Worm (Caenorhabditis elegans) whole organism, L2 larva: ENCODE measurements around the gene wrt-9.

Experiments
- C34F6.9 ChIP-seq: fragments of 150-350 bp; optimal IDR thresholded peaks from 2 replicates; lab custom pipeline; 2014; ENCODE audit warnings: missing biosample characterization, missing genetic modification characterization
- F13H6.1 ChIP-seq: sonication (generic microtip); optimal IDR thresholded peaks from 2 replicates; lab custom pipeline; 2016; ENCODE audit warnings: missing genetic modification characterization, missing compliant biosample characterization
- R02D3.7 ChIP-seq: fragments of 150-350 bp; optimal IDR thresholded peaks from 2 replicates; lab custom pipeline; 2014; ENCODE audit warnings: missing biosample characterization, missing genetic modification characterization
- Y55F3AM.14 ChIP-seq: fragments of 200-800 bp; sonication (Bioruptor generic); optimal IDR thresholded peaks from 2 replicates; lab custom pipeline; 2018; ENCODE audit warnings: mild to moderate bottlenecking, missing genetic modification characterization, missing compliant biosample characterization
- ZK546.5 ChIP-seq: sonication (generic microtip); optimal IDR thresholded peaks from 2 replicates; lab custom pipeline; 2017; ENCODE audit warnings: missing biosample characterization, missing genetic modification characterization
- alr-1 ChIP-seq: fragments of 150-350 bp; optimal IDR thresholded peaks from 2 replicates; lab custom pipeline; 2014; ENCODE audit warnings: missing biosample characterization, missing genetic modification characterization
- aly-2 ChIP-seq: fragments of 150-350 bp; optimal IDR thresholded peaks from 2 replicates; lab custom pipeline; 2014; ENCODE audit warnings: missing biosample characterization, missing genetic modification characterization
- ama-1 ChIP-seq: fragments of 150-350 bp; optimal IDR thresholded peaks from 2 replicates; lab custom pipeline; 2018; ENCODE audit warnings: inconsistent platforms
- blmp-1 ChIP-seq: sonication (generic microtip); optimal IDR thresholded peaks from 2 replicates; lab custom pipeline; 2017; ENCODE audit warnings: missing genetic modification characterization, mild to moderate bottlenecking, missing compliant biosample characterization, antibody characterized with exemption, moderate library complexity; ENCODE audit not compliant: insufficient read depth
- ceh-16 ChIP-seq: fragments of 150-350 bp; optimal IDR thresholded peaks from 2 replicates; lab custom pipeline; 2014; ENCODE audit warnings: missing biosample characterization, missing genetic modification characterization
- ceh-82 ChIP-seq: fragments of 150-350 bp; optimal IDR thresholded peaks from 2 replicates; lab custom pipeline; 2014; ENCODE audit warnings: missing biosample characterization, missing genetic modification characterization
- crh-2 ChIP-seq: sonication (generic microtip); optimal IDR thresholded peaks from 2 replicates; lab custom pipeline; 2017; ENCODE audit warnings: missing biosample characterization, missing genetic modification characterization
- egl-27 ChIP-seq: sonication (generic microtip); optimal IDR thresholded peaks from 3 replicates; lab custom pipeline; 2017; ENCODE audit warnings: missing biosample characterization, missing genetic modification reagents, missing genetic modification characterization
- elt-1 ChIP-seq: fragments of 150-350 bp; optimal IDR thresholded peaks from 2 replicates; lab custom pipeline; 2014; ENCODE audit warnings: missing biosample characterization, missing genetic modification characterization
- elt-3 ChIP-seq: sonication (generic microtip); optimal IDR thresholded peaks from 2 replicates; lab custom pipeline; 2017; ENCODE audit warnings: missing biosample characterization, missing genetic modification characterization
- fos-1 ChIP-seq: fragments of 150-350 bp; optimal IDR thresholded peaks from 2 replicates; lab custom pipeline; 2014; ENCODE audit warnings: missing biosample characterization, missing genetic modification characterization
- gmeb-1 ChIP-seq: fragments of 150-350 bp; optimal IDR thresholded peaks from 2 replicates; lab custom pipeline; 2014; ENCODE audit warnings: missing biosample characterization, missing genetic modification characterization
- lin-13 ChIP-seq: fragments of 150-350 bp; optimal IDR thresholded peaks from 2 replicates; lab custom pipeline; 2014; ENCODE audit warnings: missing biosample characterization, missing genetic modification reagents, missing genetic modification characterization
- lin-39 ChIP-seq: fragments of 150-350 bp; optimal IDR thresholded peaks from 2 replicates; lab custom pipeline; 2014; ENCODE audit warnings: missing biosample characterization, missing genetic modification reagents, missing genetic modification characterization
- lsy-2 ChIP-seq, 2 experiments: fragments of 150-350 bp in 1 of 2; sonication (generic microtip) in 1 of 2; optimal IDR thresholded peaks; 2 replicates each; lab custom pipeline; 2014 to 2017; ENCODE audit warnings: missing biosample characterization in 2 of 2, missing genetic modification characterization in 2 of 2
- mab-5 ChIP-seq: fragments of 150-350 bp; optimal IDR thresholded peaks from 2 replicates; lab custom pipeline; 2014; ENCODE audit warnings: missing biosample characterization, missing genetic modification characterization
- mbf-1 ChIP-seq: sonication (generic microtip); optimal IDR thresholded peaks from 2 replicates; lab custom pipeline; 2017; ENCODE audit warnings: missing biosample characterization, missing genetic modification characterization
- mdl-1 ChIP-seq, 2 experiments: fragments of 150-350 bp in 1 of 2; sonication (generic microtip) in 1 of 2; optimal IDR thresholded peaks; 2 replicates each; lab custom pipeline; 2017; ENCODE audit warnings: missing biosample characterization in 2 of 2, missing genetic modification characterization in 2 of 2
- nhr-10 ChIP-seq: sonication (generic microtip); optimal IDR thresholded peaks from 2 replicates; lab custom pipeline; 2017; ENCODE audit warnings: missing biosample characterization, missing genetic modification characterization
- nhr-11 ChIP-seq: fragments of 150-350 bp; optimal IDR thresholded peaks from 2 replicates; lab custom pipeline; 2014; ENCODE audit warnings: missing biosample characterization, missing genetic modification characterization
- nhr-12 ChIP-seq: fragments of 150-350 bp; optimal IDR thresholded peaks from 2 replicates; lab custom pipeline; 2014; ENCODE audit warnings: missing biosample characterization, missing genetic modification characterization
- nhr-129 ChIP-seq: fragments of 150-350 bp; optimal IDR thresholded peaks from 2 replicates; lab custom pipeline; 2014; ENCODE audit warnings: missing biosample characterization, missing genetic modification characterization
- nhr-21 ChIP-seq: fragments of 150-350 bp; optimal IDR thresholded peaks from 2 replicates; lab custom pipeline; 2014; ENCODE audit warnings: missing biosample characterization, missing genetic modification characterization
- nhr-23 ChIP-seq: fragments of 150-350 bp; optimal IDR thresholded peaks from 2 replicates; lab custom pipeline; 2014; ENCODE audit warnings: missing biosample characterization, missing genetic modification reagents, missing genetic modification characterization
- nhr-25 ChIP-seq: fragments of 150-350 bp; sonication (generic microtip); optimal IDR thresholded peaks from 3 replicates; lab custom pipeline; 2014; ENCODE audit warnings: missing biosample characterization, missing genetic modification characterization
- nhr-6 ChIP-seq: fragments of 150-350 bp; optimal IDR thresholded peaks from 2 replicates; lab custom pipeline; 2014; ENCODE audit warnings: missing biosample characterization, missing genetic modification characterization
- nhr-77 ChIP-seq: fragments of 150-350 bp; optimal IDR thresholded peaks from 2 replicates; lab custom pipeline; 2014; ENCODE audit warnings: missing biosample characterization, missing genetic modification characterization
- peb-1 ChIP-seq: fragments of 150-350 bp; optimal IDR thresholded peaks from 2 replicates; lab custom pipeline; 2014; ENCODE audit warnings: missing biosample characterization, missing genetic modification characterization
- sem-4 ChIP-seq: fragments of 150-350 bp; optimal IDR thresholded peaks from 2 replicates; lab custom pipeline; 2014; ENCODE audit warnings: missing biosample characterization, missing genetic modification reagents, missing genetic modification characterization
- skn-1 ChIP-seq: sonication (generic microtip); optimal IDR thresholded peaks from 2 replicates; lab custom pipeline; 2017; ENCODE audit warnings: missing biosample characterization, missing genetic modification characterization
- sma-3 ChIP-seq: sonication (generic microtip); optimal IDR thresholded peaks from 2 replicates; lab custom pipeline; 2016; ENCODE audit warnings: missing genetic modification reagents, missing genetic modification characterization, missing compliant biosample characterization
- sma-9 ChIP-seq, 2 experiments: fragments of 150-350 bp in 1 of 2; sonication (generic microtip) in 1 of 2; optimal IDR thresholded peaks; 2 replicates each; lab custom pipeline; 2014 to 2016; ENCODE audit warnings: missing genetic modification characterization in 2 of 2, mild to moderate bottlenecking in 1 of 2, missing biosample characterization in 1 of 2, missing compliant biosample characterization in 1 of 2, missing genetic modification reagents in 1 of 2, moderate library complexity in 1 of 2
- snpc-4 ChIP-seq: fragments of 150-350 bp; optimal IDR thresholded peaks from 2 replicates; lab custom pipeline; 2014; ENCODE audit warnings: missing biosample characterization, missing genetic modification characterization
- unc-39 ChIP-seq: fragments of 150-350 bp; optimal IDR thresholded peaks from 2 replicates; lab custom pipeline; 2014; ENCODE audit warnings: missing biosample characterization, missing genetic modification characterization
- unc-62 ChIP-seq: fragments of 150-350 bp; optimal IDR thresholded peaks from 2 replicates; lab custom pipeline; 2014; ENCODE audit warnings: missing biosample characterization, missing genetic modification reagents, missing genetic modification characterization
- zag-1 ChIP-seq: fragments of 150-350 bp; optimal IDR thresholded peaks from 2 replicates; lab custom pipeline; 2014; ENCODE audit warnings: missing biosample characterization, missing genetic modification characterization
- ztf-1 ChIP-seq: fragments of 200-800 bp; sonication (Bioruptor generic); conservative IDR thresholded peaks from 2 replicates; pipeline ENCODE4 v1.3.6; 2022; ENCODE audit warnings: missing genetic modification characterization, missing compliant biosample characterization
- ztf-11 ChIP-seq: sonication (generic microtip); optimal IDR thresholded peaks from 2 replicates; lab custom pipeline; 2017; ENCODE audit warnings: missing biosample characterization, missing genetic modification characterization
- ztf-4 ChIP-seq: fragments of 150-350 bp; optimal IDR thresholded peaks from 2 replicates; lab custom pipeline; 2014; ENCODE audit warnings: missing biosample characterization, missing genetic modification characterization

wrt-9 gene

ce11 chrX:1613860-1614259 is 37.4 kb downstream of the wrt-9 start:
- TF ChIP-seq nhr-12 (tag; lab: Kevin White, UChicago): no peak
- TF ChIP-seq egl-27: no peak
- no peak for TF ChIP-seq unc-62 (GFP tag; lab: Kevin White, UChicago)
- no peak for TF ChIP-seq mab-5
- TF ChIP-seq aly-2 (tag; lab: Kevin White, UChicago): no peak

DNA sequence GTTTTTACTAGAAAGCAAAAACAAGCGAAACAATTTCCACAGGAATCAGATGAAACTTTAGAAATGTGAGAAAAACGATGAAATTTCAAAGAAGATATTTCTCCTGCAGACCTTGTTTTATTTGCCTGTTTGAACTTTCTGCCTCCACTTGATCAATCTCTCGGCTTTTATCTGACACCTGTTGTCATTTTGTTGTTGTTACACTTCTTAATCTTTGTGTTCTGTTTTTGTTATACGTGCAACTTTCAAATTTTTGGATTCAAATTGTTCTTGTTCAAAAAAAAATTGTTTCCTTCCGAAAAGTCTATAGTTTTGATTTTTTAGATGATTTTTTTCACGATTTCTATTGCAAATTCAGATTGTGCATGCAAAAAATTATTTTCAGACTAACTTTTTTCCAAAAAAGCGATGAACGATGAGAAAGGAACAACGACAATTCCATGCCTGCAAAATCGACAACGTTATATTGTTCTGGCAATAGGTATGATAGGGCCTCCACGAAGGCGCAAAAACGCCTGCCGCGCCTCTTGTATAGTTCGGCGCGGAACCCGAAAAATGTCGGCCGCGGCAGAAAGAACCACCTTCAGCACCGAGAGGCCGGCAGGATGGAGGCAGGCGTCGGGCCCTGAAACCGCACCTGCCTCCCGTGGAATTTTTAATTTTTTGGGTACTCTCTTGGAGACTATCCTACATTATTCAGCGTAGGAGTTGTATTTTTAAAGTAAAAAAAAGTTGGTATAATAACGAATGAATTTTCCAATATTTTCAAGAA is 44.4 kb downstream of the wrt-9 start, which contains the start of gene H11E01.2:
Gene H11E01.2, plus strand, starts transcription at position 380 of the 772 bp plus-strand sequence.
- TF ChIP-seq nhr-12 (tag; lab: Kevin White, UChicago): no peak

- no peak for TF ChIP-seq C34F6.9 (tag; lab: Kevin White, UChicago)
- no peak for TF ChIP-seq ztf-1 (GFP tag; lab: Robert Waterston, UW)
- TF ChIP-seq aly-2 (tag; lab: Kevin White, UChicago): no peak
- TF ChIP-seq nhr-21 (tag; lab: Kevin White, UChicago): no peak
- no peak for TF ChIP-seq elt-1 (tag; lab: Kevin White, UChicago)
- TF ChIP-seq ztf-11 (tag; lab: Kevin White, UChicago): no peak
- TF ChIP-seq nhr-25: no peak
- no peak for TF ChIP-seq nhr-12 (tag; lab: Kevin White, UChicago)
- no peak for TF ChIP-seq R02D3.7 (tag; lab: Kevin White, UChicago)
- TF ChIP-seq lin-13 (GFP tag; lab: Kevin White, UChicago): no peak
Observed at ce11 chrX:1623048-1623447, 46.6 kb downstream of the wrt-9 start.

- TF ChIP-seq sma-9 (GFP tag; optimal IDR thresholded peaks at IDR 0.05; lab: Kevin White, UChicago) (peak; percentile 96), sma-9 (tag; optimal IDR thresholded peaks at IDR 0.05; lab: Kevin White, UChicago) (no peak), ztf-1 (GFP tag; lab: Robert Waterston, UW) (0 out of 2 replicates have a peak, but pooled peaks have one; percentile 55), sma-3 (GFP tag; lab: Kevin White, UChicago) (peak; percentile 98), peb-1 (tag; lab: Kevin White, UChicago) (no peak), ceh-82 (tag; lab: Kevin White, UChicago) (peak; percentile 95), lin-13 (GFP tag; lab: Kevin White, UChicago) (peak; percentile 97), nhr-25 (peak; percentile 94), nhr-21 (tag; lab: Kevin White, UChicago) (peak; percentile 98), sem-4 (tag; lab: Kevin White, UChicago) (peak; percentile 96), egl-27 (peak; percentile 93), fos-1 (tag; lab: Kevin White, UChicago) (peak; percentile 99), ztf-4 (tag; lab: Kevin White, UChicago) (peak; percentile 92), nhr-23 (tag; lab: Kevin White, UChicago) (no peak), ZK546.5 (tag; lab: Kevin White, UChicago) (peak; percentile 78), nhr-10 (tag; lab: Kevin White, UChicago) (peak; percentile 96), ztf-11 (tag; lab: Kevin White, UChicago) (peak; percentile 46), nhr-6 (tag; lab: Kevin White, UChicago) (peak; percentile 96), unc-62 (GFP tag; lab: Kevin White, UChicago) (peak; percentile 2), mdl-1 (tag; optimal IDR thresholded peaks at IDR 0.05; lab: Kevin White, UChicago) (peak; percentile 78 to 94), ama-1 (no peak), blmp-1 (tag; lab: Kevin White, UChicago) (peak; percentile 51), elt-1 (tag; lab: Kevin White, UChicago) (no peak), nhr-11 (tag; lab: Kevin White, UChicago) (peak; percentile 72), mab-5 (peak; percentile 96), nhr-77 (tag; lab: Kevin White, UChicago) (peak; percentile 97), skn-1 (tag; lab: Kevin White, UChicago) (peak; percentile 95), alr-1 (tag; lab: Kevin White, UChicago) (no peak), snpc-4 (tag; lab: Kevin White, UChicago) (peak; percentile 90), zag-1 (peak; percentile 97), gmeb-1 (peak; percentile 92), elt-3 (no peak), F13H6.1 (tag; lab: Kevin White, UChicago) (peak; percentile 93), lin-39 (tag; lab: Kevin White, UChicago) (peak; percentile 24), unc-39 (tag; lab: Kevin White, UChicago) (no peak), C34F6.9 (tag; lab: Kevin White, UChicago) (peak; percentile 94), mbf-1 (tag; lab: Kevin White, UChicago) (peak; percentile 69), lsy-2 (tag; optimal IDR thresholded peaks at IDR 0.05; lab: Kevin White, UChicago) (peak; percentile 92 to 94), Y55F3AM.14 (GFP tag; lab: Kevin White, UChicago) (peak; percentile 90), aly-2 (tag; lab: Kevin White, UChicago) (no peak), crh-2 (peak; percentile 99), nhr-129 (tag; lab: Kevin White, UChicago) (peak; percentile 99), ceh-16 (peak; percentile 75)
Observed at ce11 chrX:1627013-1627412, 50.6 kb downstream of the wrt-9 start.
